Fruit fly (Drosophila melanogaster) whole organism, embryonic: ENCODE results near the gene shv.

ENCODE experiments used
- Asciz ChIP-seq: fragments of 200-800 bp; sonication (Bioruptor generic); optimal IDR thresholded peaks from 2 replicates; lab custom pipeline; 2017; ENCODE audit warnings: missing biosample characterization, mild to moderate bottlenecking, missing genetic modification characterization, missing genetic modification reagents
- B-H1 ChIP-seq: fragments of 200-800 bp; sonication (Bioruptor generic); IDR thresholded peaks from 3 replicates; pipeline ENCODE4 v1.3.6; 2022; ENCODE audit warnings: missing biosample characterization, missing genetic modification characterization
- BEAF-32 ChIP-seq: fragments of 200-800 bp; sonication (Bioruptor generic); optimal IDR thresholded peaks from 3 replicates; lab custom pipeline; 2017; ENCODE audit warnings: missing biosample characterization, missing genetic modification characterization, mild to moderate bottlenecking, moderate library complexity, missing genetic modification reagents
- Bgb ChIP-seq: fragments of 200-800 bp; sonication (Bioruptor generic); IDR thresholded peaks from 2 replicates; pipeline ENCODE4 v1.3.6; 2022; ENCODE audit warnings: missing biosample characterization, missing genetic modification characterization; ENCODE audit not compliant: partially characterized antibody
- CG10267 ChIP-seq: fragments of 200-800 bp; sonication (Bioruptor generic); optimal IDR thresholded peaks from 2 replicates; lab custom pipeline; 2018; ENCODE audit warnings: missing biosample characterization, mild to moderate bottlenecking, missing genetic modification characterization, moderate library complexity
- CG10979 ChIP-seq: fragments of 200-800 bp; sonication (Bioruptor generic); optimal IDR thresholded peaks from 2 replicates; lab custom pipeline; 2018; ENCODE audit warnings: missing biosample characterization, mild to moderate bottlenecking, missing genetic modification characterization, moderate library complexity
- CG11247 ChIP-seq: fragments of 200-800 bp; sonication (Bioruptor generic); IDR thresholded peaks from 2 replicates; pipeline ENCODE4 v1.3.6; 2022; ENCODE audit warnings: missing biosample characterization, missing genetic modification characterization
- CG1529 ChIP-seq: fragments of 200-800 bp; sonication (Bioruptor generic); optimal IDR thresholded peaks from 3 replicates; lab custom pipeline; 2018; ENCODE audit warnings: missing biosample characterization, missing genetic modification characterization
- CG1647 ChIP-seq: fragments of 200-800 bp; sonication (Bioruptor generic); optimal IDR thresholded peaks from 3 replicates; lab custom pipeline; 2016; ENCODE audit warnings: missing biosample characterization, missing genetic modification characterization
- CG17359 ChIP-seq: fragments of 200-800 bp; sonication (Bioruptor generic); optimal IDR thresholded peaks from 3 replicates; lab custom pipeline; 2018; ENCODE audit warnings: missing biosample characterization, mild to moderate bottlenecking, missing genetic modification characterization, moderate library complexity
- CG17361 ChIP-seq: fragments of 200-800 bp; sonication (Bioruptor generic); IDR thresholded peaks from 3 replicates; pipeline ENCODE4 v1.3.6; 2022; ENCODE audit warnings: missing biosample characterization, missing genetic modification characterization
- CG17568 ChIP-seq: fragments of 200-800 bp; sonication (Bioruptor generic); optimal IDR thresholded peaks from 2 replicates; lab custom pipeline; 2018; ENCODE audit warnings: missing biosample characterization, mild to moderate bottlenecking, missing genetic modification characterization, moderate library complexity
- CG17912 ChIP-seq: fragments of 200-800 bp; sonication (Bioruptor generic); optimal IDR thresholded peaks from 2 replicates; lab custom pipeline; 2018; ENCODE audit warnings: missing biosample characterization, mild to moderate bottlenecking, missing genetic modification characterization
- CG34224 ChIP-seq: fragments of 200-800 bp; sonication (Bioruptor generic); IDR thresholded peaks from 3 replicates; pipeline ENCODE4 v1.3.6; 2022; ENCODE audit warnings: missing biosample characterization, missing genetic modification characterization; ENCODE audit not compliant: partially characterized antibody
- CG34422 ChIP-seq: fragments of 200-800 bp; sonication (Bioruptor generic); IDR thresholded peaks from 3 replicates; pipeline ENCODE4 v1.3.6; 2022; ENCODE audit warnings: missing biosample characterization, missing genetic modification characterization
- CG4404 ChIP-seq: fragments of 200-800 bp; sonication (Bioruptor generic); IDR thresholded peaks from 2 replicates; pipeline ENCODE4 v1.3.6; 2022; ENCODE audit warnings: missing biosample characterization, missing genetic modification characterization
- CG6683 ChIP-seq: fragments of 200-800 bp; sonication (Bioruptor generic); optimal IDR thresholded peaks from 2 replicates; lab custom pipeline; 2017; ENCODE audit warnings: missing biosample characterization, mild to moderate bottlenecking, missing genetic modification characterization, missing genetic modification reagents
- CG7556 ChIP-seq: fragments of 200-800 bp; sonication (Bioruptor generic); optimal IDR thresholded peaks from 2 replicates; lab custom pipeline; 2017; ENCODE audit warnings: missing biosample characterization, mild to moderate bottlenecking, missing genetic modification characterization
- CG7839 ChIP-seq: fragments of 200-800 bp; sonication (Bioruptor generic); optimal IDR thresholded peaks from 3 replicates; lab custom pipeline; 2018; ENCODE audit warnings: missing biosample characterization, mild to moderate bottlenecking, missing genetic modification characterization, moderate library complexity
- CG9876 ChIP-seq: fragments of 200-800 bp; sonication (Bioruptor generic); optimal IDR thresholded peaks from 2 replicates; lab custom pipeline; 2016; ENCODE audit warnings: missing biosample characterization, missing genetic modification characterization
- CrebB ChIP-seq: fragments of 200-800 bp; sonication (Bioruptor generic); optimal IDR thresholded peaks from 3 replicates; lab custom pipeline; 2018; ENCODE audit warnings: missing biosample characterization, mild to moderate bottlenecking, missing genetic modification characterization
- D19A ChIP-seq: fragments of 200-800 bp; optimal IDR thresholded peaks from 3 replicates; lab custom pipeline; 2019; ENCODE audit warnings: missing biosample characterization, mild to moderate bottlenecking, missing genetic modification characterization, moderate library complexity
- D19B ChIP-seq: fragments of 200-800 bp; sonication (Bioruptor generic); optimal IDR thresholded peaks from 2 replicates; lab custom pipeline; 2017; ENCODE audit warnings: missing biosample characterization, mild to moderate bottlenecking, missing genetic modification characterization
- Dip3 ChIP-seq: fragments of 200-800 bp; sonication (Bioruptor generic); optimal IDR thresholded peaks from 3 replicates; lab custom pipeline; 2016; ENCODE audit warnings: missing biosample characterization, missing genetic modification characterization
- H2.0 ChIP-seq: fragments of 200-800 bp; sonication (Bioruptor generic); IDR thresholded peaks from 2 replicates; pipeline ENCODE4 v1.3.6; 2022; ENCODE audit warnings: missing biosample characterization, missing genetic modification characterization
- HLH4C ChIP-seq: fragments of 200-800 bp; sonication (Bioruptor generic); IDR thresholded peaks from 3 replicates; pipeline ENCODE4 v1.3.6; 2022; ENCODE audit warnings: missing biosample characterization, missing genetic modification characterization; ENCODE audit not compliant: partially characterized antibody
- Hey ChIP-seq: fragments of 200-800 bp; sonication (Bioruptor generic); optimal IDR thresholded peaks from 3 replicates; lab custom pipeline; 2018; ENCODE audit warnings: missing biosample characterization, mild to moderate bottlenecking, missing genetic modification characterization
- Oli ChIP-seq: fragments of 200-800 bp; sonication (Bioruptor generic); optimal IDR thresholded peaks from 2 replicates; lab custom pipeline; 2018; ENCODE audit warnings: missing biosample characterization, mild to moderate bottlenecking, missing genetic modification characterization, moderate library complexity
- Rx ChIP-seq: fragments of 200-800 bp; sonication (Bioruptor generic); IDR thresholded peaks from 2 replicates; pipeline ENCODE4 v1.3.6; 2022; ENCODE audit warnings: missing biosample characterization, missing genetic modification characterization
- Sin3A ChIP-seq: fragments of >200 bp; optimal IDR thresholded peaks from 2 replicates; lab custom pipeline; 2018
- ac ChIP-seq: fragments of 200-800 bp; sonication (Bioruptor generic); optimal IDR thresholded peaks from 3 replicates; lab custom pipeline; 2017; ENCODE audit warnings: missing biosample characterization, mild to moderate bottlenecking, missing genetic modification characterization
- amos ChIP-seq: fragments of 200-800 bp; sonication (Bioruptor generic); IDR thresholded peaks from 2 replicates; pipeline ENCODE4 v1.3.6; 2022; ENCODE audit warnings: missing biosample characterization, missing genetic modification characterization; ENCODE audit not compliant: partially characterized antibody
- bbx ChIP-seq: fragments of 200-800 bp; sonication (Bioruptor generic); IDR thresholded peaks from 2 replicates; pipeline ENCODE4 v1.3.6; 2022; ENCODE audit warnings: missing biosample characterization, missing genetic modification characterization; ENCODE audit not compliant: partially characterized antibody
- crp ChIP-seq, 2 experiments: fragments of 200-800 bp; sonication (Bioruptor generic); optimal IDR thresholded peaks; 2 replicates in 1 of 2; 3 replicates in 1 of 2; lab custom pipeline; 2017; ENCODE audit warnings: missing biosample characterization in 2 of 2, missing genetic modification characterization in 2 of 2, mild to moderate bottlenecking in 1 of 2, moderate library complexity in 1 of 2
- dan ChIP-seq: fragments of 200-800 bp; sonication (Bioruptor generic); IDR thresholded peaks from 2 replicates; pipeline ENCODE4 v1.3.6; 2022; ENCODE audit warnings: missing biosample characterization, missing genetic modification characterization
- dimm ChIP-seq: fragments of 200-800 bp; sonication (Bioruptor generic); IDR thresholded peaks from 2 replicates; pipeline ENCODE4 v1.3.6; 2022; ENCODE audit warnings: missing biosample characterization, missing genetic modification characterization
- dpn ChIP-seq, 2 experiments: fragments of 200-800 bp; sonication (Bioruptor generic); optimal IDR thresholded peaks; 3 replicates each; lab custom pipeline; 2016; ENCODE audit warnings: missing biosample characterization in 2 of 2, missing genetic modification characterization in 2 of 2
- fd3F ChIP-seq: fragments of 200-800 bp; sonication (Bioruptor generic); optimal IDR thresholded peaks from 2 replicates; lab custom pipeline; 2018; ENCODE audit warnings: missing biosample characterization, mild to moderate bottlenecking, missing genetic modification characterization, moderate library complexity
- fd64A ChIP-seq: fragments of 200-800 bp; sonication (Bioruptor generic); optimal IDR thresholded peaks from 3 replicates; lab custom pipeline; 2018; ENCODE audit warnings: missing biosample characterization, mild to moderate bottlenecking, missing genetic modification characterization
- hbn ChIP-seq: fragments of 200-800 bp; sonication (Bioruptor generic); IDR thresholded peaks from 2 replicates; pipeline ENCODE4 v1.3.6; 2022; ENCODE audit warnings: missing biosample characterization, missing genetic modification characterization; ENCODE audit not compliant: partially characterized antibody
- hth ChIP-seq: fragments of >200 bp; optimal IDR thresholded peaks from 2 replicates; lab custom pipeline; 2017; ENCODE audit warnings: inconsistent platforms
- klu ChIP-seq: fragments of 200-800 bp; sonication (Bioruptor generic); IDR thresholded peaks from 2 replicates; pipeline ENCODE4 v1.3.6; 2022; ENCODE audit warnings: missing biosample characterization, missing genetic modification characterization
- mam ChIP-seq: fragments of 200-800 bp; sonication (Bioruptor generic); optimal IDR thresholded peaks from 3 replicates; lab custom pipeline; 2016; ENCODE audit warnings: missing biosample characterization, missing genetic modification characterization
- nom ChIP-seq: fragments of 200-800 bp; sonication (Bioruptor generic); optimal IDR thresholded peaks from 2 replicates; lab custom pipeline; 2017; ENCODE audit warnings: missing biosample characterization, missing genetic modification characterization, mild to moderate bottlenecking, moderate library complexity, missing genetic modification reagents
- pb ChIP-seq: fragments of 200-800 bp; sonication (Bioruptor generic); optimal IDR thresholded peaks from 3 replicates; lab custom pipeline; 2016; ENCODE audit warnings: missing biosample characterization, missing genetic modification characterization
- pita ChIP-seq: fragments of 200-800 bp; sonication (Bioruptor generic); optimal IDR thresholded peaks from 2 replicates; lab custom pipeline; 2017; ENCODE audit warnings: missing biosample characterization, mild to moderate bottlenecking, missing genetic modification characterization
- trem ChIP-seq: fragments of 200-800 bp; optimal IDR thresholded peaks from 3 replicates; lab custom pipeline; 2019; ENCODE audit warnings: missing biosample characterization, mild to moderate bottlenecking, missing genetic modification characterization, moderate library complexity
- wek ChIP-seq: fragments of 200-800 bp; sonication (Bioruptor generic); optimal IDR thresholded peaks from 3 replicates; lab custom pipeline; 2018; ENCODE audit warnings: missing biosample characterization, mild to moderate bottlenecking, missing genetic modification characterization, moderate library complexity
- wor ChIP-seq: fragments of 200-800 bp; sonication (Bioruptor generic); IDR thresholded peaks from 2 replicates; pipeline ENCODE4 v1.3.6; 2022; ENCODE audit warnings: missing biosample characterization, missing genetic modification characterization

The shv gene

DNA sequence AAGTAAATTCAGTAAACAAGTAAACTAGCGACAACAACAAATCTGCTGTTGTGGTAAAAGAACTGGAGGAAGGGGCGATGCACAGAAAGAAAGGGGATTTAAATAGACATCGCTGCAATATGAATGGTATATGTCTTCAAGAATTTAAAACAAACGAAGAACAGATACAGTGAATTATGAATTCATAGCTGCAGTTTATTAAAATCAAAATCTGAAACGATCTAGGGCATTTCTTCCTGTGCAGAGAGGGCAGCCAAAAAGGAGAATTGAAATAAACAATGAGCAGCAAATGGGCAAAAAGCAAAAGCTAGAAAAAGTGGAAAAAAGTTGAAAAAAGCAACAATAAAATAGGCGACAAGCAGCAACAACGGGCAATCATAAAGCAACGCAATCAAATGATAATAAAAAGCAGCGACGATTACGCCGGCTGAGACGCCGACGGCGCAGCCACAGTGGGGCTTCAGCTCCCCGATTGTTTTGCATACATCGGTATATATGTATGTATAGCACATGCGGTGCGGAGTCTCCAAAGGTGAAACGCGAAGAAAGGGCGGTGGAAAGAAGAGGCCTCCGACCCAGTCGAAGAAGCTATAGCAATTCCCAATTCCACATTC, 15.9 kb downstream of the shv start (continued):
- 0 out of 2 replicates have a peak, but pooled peaks have one; percentile 39 for TF ChIP-seq klu (GFP tag; lab: Robert Waterston, UW)
- TF ChIP-seq hth (lab: Kevin White, UChicago), result no peak
- TF ChIP-seq CG11247 (GFP tag; lab: Robert Waterston, UW), result no peak
- peak; percentile 75 for TF ChIP-seq H2.0 (GFP tag; lab: Robert Waterston, UW)
- TF ChIP-seq Sin3A (lab: Kevin White, UChicago), result no peak
- TF ChIP-seq Asciz (GFP tag; lab: Kevin White, UChicago), result peak; percentile 88
- peak; percentile 72 for TF ChIP-seq CG7556 (GFP tag; lab: Kevin White, UChicago)
- TF ChIP-seq BEAF-32 (GFP tag; lab: Kevin White, UChicago), result no peak
- TF ChIP-seq CG17361, result peak; percentile 73
- TF ChIP-seq CG1647 (GFP tag; lab: Kevin White, UChicago), result peak; percentile 71
- no peak for TF ChIP-seq CG34224 (GFP tag; lab: Robert Waterston, UW)
- TF ChIP-seq CG7839 (tag; lab: Kevin White, UChicago), result peak; percentile 82
- TF ChIP-seq B-H1 (GFP tag; lab: Robert Waterston, UW), result peak; percentile 66; the same call in 2 of the 3 replicates
- peak; percentile 28 for TF ChIP-seq D19B (GFP tag; lab: Kevin White, UChicago)
- TF ChIP-seq CG4404, result no peak
- TF ChIP-seq CG34422 (GFP tag; lab: Robert Waterston, UW), result peak; percentile 59; the same call in 1 of the 3 replicates
- TF ChIP-seq bbx (GFP tag; lab: Robert Waterston, UW), result no peak
- peak; percentile 75 for TF ChIP-seq CG10979 (tag; lab: Kevin White, UChicago)
- TF ChIP-seq hbn (GFP tag; lab: Robert Waterston, UW), result no peak
- TF ChIP-seq fd3F (GFP tag; lab: Kevin White, UChicago), result peak; percentile 6
- no peak for TF ChIP-seq Hey
- TF ChIP-seq amos (GFP tag; lab: Robert Waterston, UW), result no peak
- peak; percentile 70 for TF ChIP-seq Oli (tag; lab: Kevin White, UChicago)
- TF ChIP-seq dan, result no peak
- TF ChIP-seq CG17359 (tag; lab: Kevin White, UChicago), result peak; percentile 88
- no peak for TF ChIP-seq pita (GFP tag; lab: Kevin White, UChicago)
- TF ChIP-seq dimm (GFP tag; lab: Robert Waterston, UW), result peak; percentile 33; the same call in 1 of the 2 replicates
- TF ChIP-seq dpn (GFP tag; optimal IDR thresholded peaks at IDR 0.05; lab: Kevin White, UChicago), result peak; percentile 69 to 78
- TF ChIP-seq Bgb (GFP tag; lab: Robert Waterston, UW), result no peak
- TF ChIP-seq CG10267 (tag; lab: Kevin White, UChicago), result peak; percentile 57
- peak; percentile 61 for TF ChIP-seq CG17568 (GFP tag; lab: Kevin White, UChicago)
- no peak for TF ChIP-seq HLH4C (GFP tag; lab: Robert Waterston, UW)
- no peak for TF ChIP-seq CG17912
- peak; percentile 73 for TF ChIP-seq Rx (GFP tag; lab: Robert Waterston, UW)
- TF ChIP-seq wek (GFP tag; lab: Kevin White, UChicago), result peak; percentile 33
- peak; percentile 74 for TF ChIP-seq Dip3
- peak; percentile 57 for TF ChIP-seq pb (GFP tag; lab: Kevin White, UChicago)
- peak; percentile 64 for TF ChIP-seq wor (GFP tag; lab: Robert Waterston, UW)
- peak in 1 of 2 experiments; percentile 3 for TF ChIP-seq crp (GFP tag; optimal IDR thresholded peaks at IDR 0.05; lab: Kevin White, UChicago)
- peak; percentile 51 for TF ChIP-seq trem (tag; lab: Kevin White, UChicago)
- TF ChIP-seq CrebB (tag; lab: Kevin White, UChicago), result peak; percentile 72
- TF ChIP-seq D19A (tag; lab: Kevin White, UChicago), result peak; percentile 61
- no peak for TF ChIP-seq ac (GFP tag; lab: Kevin White, UChicago)
- TF ChIP-seq CG1529 (GFP tag; lab: Kevin White, UChicago), result peak; percentile 80
- TF ChIP-seq nom (GFP tag; lab: Kevin White, UChicago), result peak; percentile 33
- TF ChIP-seq fd64A (GFP tag; lab: Kevin White, UChicago), result peak; percentile 50
- peak; percentile 77 for TF ChIP-seq mam (GFP tag; lab: Kevin White, UChicago)
- TF ChIP-seq CG6683 (GFP tag; lab: Kevin White, UChicago), result peak; percentile 29
- peak; percentile 55 for TF ChIP-seq CG9876 (GFP tag; lab: Kevin White, UChicago)
